In the genomic region with DNA sequence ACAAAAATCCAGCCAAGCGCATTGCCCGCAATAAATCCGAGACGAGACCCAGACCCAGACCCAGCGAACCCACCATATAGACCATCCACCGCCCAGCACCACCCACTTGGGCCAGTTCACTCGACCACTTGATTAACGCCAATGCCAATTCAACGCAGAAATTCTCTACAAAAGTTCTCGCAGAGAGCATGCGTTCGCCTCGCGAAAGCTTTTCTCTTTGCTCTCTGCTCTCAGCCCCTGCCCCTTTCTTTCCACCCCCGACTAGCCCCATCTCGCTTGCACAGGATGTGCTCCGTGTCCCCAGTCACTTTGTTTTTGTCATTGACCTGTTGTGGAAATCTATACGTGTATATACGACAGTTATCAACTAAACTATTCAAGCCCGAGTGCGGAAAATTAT, we compare ENCODE assay signal across 1 fruit fly cellular context.
TF ChIP-seq lines count a peak whose summit lies in the region.

No protein-coding gene starts in this region.

TF ChIP-seq in whole organism, embryonic, 481 proteins besides CTCF, POLR2A, EP300 and RAD21 (continued from another document):
- TF ChIP-seq en (GFP tag; optimal IDR thresholded peaks at IDR 0.05; lab: Kevin White, UChicago), result no peak
- TF ChIP-seq gsb-n (tag; optimal IDR thresholded peaks at IDR 0.05; lab: Kevin White, UChicago), result no peak
- peak; percentile 46 for TF ChIP-seq abd-A (tag; optimal IDR thresholded peaks at IDR 0.05; lab: Kevin White, UChicago)
- no peak for TF ChIP-seq B-H1 (GFP tag; IDR thresholded peaks at IDR 0.05; lab: Robert Waterston, UW)
- TF ChIP-seq sc (optimal IDR thresholded peaks at IDR 0.05; lab: Kevin White, UChicago), result no peak
- TF ChIP-seq sc (GFP tag; optimal IDR thresholded peaks at IDR 0.05; lab: Kevin White, UChicago), result no peak
- no peak for TF ChIP-seq amos (GFP tag; IDR thresholded peaks at IDR 0.05; lab: Robert Waterston, UW; ENCODE audit: partially characterized antibody)
- TF ChIP-seq row (GFP tag; IDR thresholded peaks at IDR 0.05; lab: Robert Waterston, UW), result no peak
- TF ChIP-seq Hsf (GFP tag; optimal IDR thresholded peaks at IDR 0.05; lab: Kevin White, UChicago), result no peak
- no peak for TF ChIP-seq Abd-B (GFP tag; optimal IDR thresholded peaks at IDR 0.05; lab: Kevin White, UChicago)
- no peak for TF ChIP-seq Neu2 (GFP tag; optimal IDR thresholded peaks at IDR 0.05; lab: Kevin White, UChicago; ENCODE audit: borderline replicate concordance)
- peak; percentile 80 for TF ChIP-seq scrt (GFP tag; optimal IDR thresholded peaks at IDR 0.05; lab: Kevin White, UChicago)
- no peak for TF ChIP-seq MBD-R2 (GFP tag; IDR thresholded peaks at IDR 0.05; lab: Robert Waterston, UW)
- TF ChIP-seq slp2 (GFP tag; optimal IDR thresholded peaks at IDR 0.05; lab: Kevin White, UChicago), result no peak
- no peak for TF ChIP-seq Blimp-1 (GFP tag; optimal IDR thresholded peaks at IDR 0.05; lab: Kevin White, UChicago)
- TF ChIP-seq Chrac-16 (GFP tag; optimal IDR thresholded peaks at IDR 0.05; lab: Kevin White, UChicago), result no peak
- TF ChIP-seq unc-4 (GFP tag; IDR thresholded peaks at IDR 0.05; lab: Robert Waterston, UW; ENCODE audit: partially characterized antibody), result no peak
- TF ChIP-seq CG2116 (GFP tag; optimal IDR thresholded peaks at IDR 0.05; lab: Kevin White, UChicago), result no peak
- no peak for TF ChIP-seq HHEX (GFP tag; optimal IDR thresholded peaks at IDR 0.05; lab: Kevin White, UChicago)
- TF ChIP-seq sisA (GFP tag; IDR thresholded peaks at IDR 0.05; lab: Robert Waterston, UW), result no peak
- no peak for TF ChIP-seq Doc2 (GFP tag; IDR thresholded peaks at IDR 0.05; lab: Robert Waterston, UW)
- TF ChIP-seq CG10209 (GFP tag; optimal IDR thresholded peaks at IDR 0.05; lab: Kevin White, UChicago), result no peak
- TF ChIP-seq peb (GFP tag; IDR thresholded peaks at IDR 0.05; lab: Robert Waterston, UW), result no peak
- TF ChIP-seq CG16863 (GFP tag; optimal IDR thresholded peaks at IDR 0.05; lab: Kevin White, UChicago), result no peak
- TF ChIP-seq Atf6 (GFP tag; IDR thresholded peaks at IDR 0.05; lab: Robert Waterston, UW), result no peak
- no peak for TF ChIP-seq dpn (GFP tag; optimal IDR thresholded peaks at IDR 0.05; lab: Kevin White, UChicago)
- TF ChIP-seq sens-2 (GFP tag; IDR thresholded peaks at IDR 0.05; lab: Robert Waterston, UW), result no peak
- TF ChIP-seq z (GFP tag; IDR thresholded peaks at IDR 0.05; lab: Robert Waterston, UW), result no peak
- no peak for TF ChIP-seq CG11085 (GFP tag; IDR thresholded peaks at IDR 0.05; lab: Robert Waterston, UW)
- no peak for TF ChIP-seq CG11695 (GFP tag; IDR thresholded peaks at IDR 0.05; lab: Robert Waterston, UW)
- TF ChIP-seq CG12942 (GFP tag; optimal IDR thresholded peaks at IDR 0.05; lab: Kevin White, UChicago), result no peak
- no peak for TF ChIP-seq CG2129 (GFP tag; IDR thresholded peaks at IDR 0.05; lab: Robert Waterston, UW; ENCODE audit: partially characterized antibody)
- TF ChIP-seq CG14050 (GFP tag; IDR thresholded peaks at IDR 0.05; lab: Robert Waterston, UW), result no peak
- TF ChIP-seq br (optimal IDR thresholded peaks at IDR 0.05; lab: Kevin White, UChicago), result no peak
- no peak for TF ChIP-seq CG7745 (tag; optimal IDR thresholded peaks at IDR 0.05; lab: Kevin White, UChicago)
- TF ChIP-seq corto (GFP tag; optimal IDR thresholded peaks at IDR 0.05; lab: Kevin White, UChicago), result no peak
- no peak for TF ChIP-seq sna (GFP tag; IDR thresholded peaks at IDR 0.05; lab: Robert Waterston, UW; ENCODE audit: partially characterized antibody)
- TF ChIP-seq Hmr (GFP tag; optimal IDR thresholded peaks at IDR 0.05; lab: Kevin White, UChicago), result no peak
- no peak for TF ChIP-seq Dad (GFP tag; optimal IDR thresholded peaks at IDR 0.05; lab: Kevin White, UChicago)
- TF ChIP-seq gcm (GFP tag; optimal IDR thresholded peaks at IDR 0.05; lab: Kevin White, UChicago), result no peak
- no peak for TF ChIP-seq knrl (GFP tag; IDR thresholded peaks at IDR 0.05; lab: Robert Waterston, UW; ENCODE audit: partially characterized antibody)
- TF ChIP-seq oc (tag; optimal IDR thresholded peaks at IDR 0.05; lab: Kevin White, UChicago), result no peak
- no peak for TF ChIP-seq CG11560 (tag; IDR thresholded peaks at IDR 0.05; lab: Robert Waterston, UW)
- 0 out of 3 replicates have a peak, but pooled peaks have one; percentile 18 for TF ChIP-seq CG34422 (GFP tag; IDR thresholded peaks at IDR 0.05; lab: Robert Waterston, UW)
- TF ChIP-seq CG4404 (GFP tag; IDR thresholded peaks at IDR 0.05; lab: Robert Waterston, UW), result 0 out of 2 replicates have a peak, but pooled peaks have one; percentile 15
- TF ChIP-seq CG12769 (tag; optimal IDR thresholded peaks at IDR 0.05; lab: Kevin White, UChicago), result no peak
- no peak for TF ChIP-seq CG4360 (GFP tag; IDR thresholded peaks at IDR 0.05; lab: Robert Waterston, UW)
- TF ChIP-seq MTF-1 (GFP tag; optimal IDR thresholded peaks at IDR 0.05; lab: Kevin White, UChicago; ENCODE audit: borderline replicate concordance), result no peak
- TF ChIP-seq NK7.1 (GFP tag; optimal IDR thresholded peaks at IDR 0.05; lab: Kevin White, UChicago), result no peak
- no peak for TF ChIP-seq Hr51 (GFP tag; optimal IDR thresholded peaks at IDR 0.05; lab: Kevin White, UChicago)
- TF ChIP-seq klu (GFP tag; IDR thresholded peaks at IDR 0.05; lab: Robert Waterston, UW), result no peak
- TF ChIP-seq Dref (GFP tag; IDR thresholded peaks at IDR 0.05; lab: Robert Waterston, UW), result 0 out of 2 replicates have a peak, but pooled peaks have one; percentile 22
- TF ChIP-seq dan (GFP tag; IDR thresholded peaks at IDR 0.05; lab: Robert Waterston, UW), result no peak
- no peak for TF ChIP-seq CG15696 (tag; optimal IDR thresholded peaks at IDR 0.05; lab: Kevin White, UChicago)
- no peak for TF ChIP-seq Mes4 (GFP tag; optimal IDR thresholded peaks at IDR 0.05; lab: Kevin White, UChicago)
- TF ChIP-seq Ptx1 (GFP tag; IDR thresholded peaks at IDR 0.05; lab: Robert Waterston, UW), result no peak
- no peak for TF ChIP-seq ara (GFP tag; IDR thresholded peaks at IDR 0.05; lab: Robert Waterston, UW)
- TF ChIP-seq gsb (GFP tag; IDR thresholded peaks at IDR 0.05; lab: Robert Waterston, UW), result no peak
- no peak for TF ChIP-seq E2f2 (GFP tag; IDR thresholded peaks at IDR 0.05; lab: Robert Waterston, UW)
- no peak for TF ChIP-seq Nf-YB (GFP tag; optimal IDR thresholded peaks at IDR 0.05; lab: Kevin White, UChicago)
- TF ChIP-seq ssp (GFP tag; IDR thresholded peaks at IDR 0.05; lab: Robert Waterston, UW), result no peak
- no peak for TF ChIP-seq Ada2b (GFP tag; IDR thresholded peaks at IDR 0.05; lab: Robert Waterston, UW)
- no peak for TF ChIP-seq kay (GFP tag; optimal IDR thresholded peaks at IDR 0.05; lab: Kevin White, UChicago)
- TF ChIP-seq CG43689 (GFP tag; IDR thresholded peaks at IDR 0.05; lab: Robert Waterston, UW), result no peak
- no peak for TF ChIP-seq phol (tag; optimal IDR thresholded peaks at IDR 0.05; lab: Kevin White, UChicago)
- TF ChIP-seq CG6765 (GFP tag; optimal IDR thresholded peaks at IDR 0.05; lab: Kevin White, UChicago), result no peak
- TF ChIP-seq Poxn (GFP tag; IDR thresholded peaks at IDR 0.05; lab: Robert Waterston, UW), result no peak
- no peak for TF ChIP-seq wdn (GFP tag; IDR thresholded peaks at IDR 0.05; lab: Robert Waterston, UW)
- no peak for TF ChIP-seq Max (GFP tag; optimal IDR thresholded peaks at IDR 0.05; lab: Kevin White, UChicago)
- TF ChIP-seq caup (GFP tag; optimal IDR thresholded peaks at IDR 0.05; lab: Kevin White, UChicago; ENCODE audit: severe bottlenecking), result no peak
- no peak for TF ChIP-seq CG31441 (GFP tag; IDR thresholded peaks at IDR 0.05; lab: Robert Waterston, UW)
- TF ChIP-seq seq (GFP tag; IDR thresholded peaks at IDR 0.05; lab: Robert Waterston, UW), result peak; percentile 52; the same call in 1 of the 2 replicates
- no peak for TF ChIP-seq ato (GFP tag; IDR thresholded peaks at IDR 0.05; lab: Robert Waterston, UW; ENCODE audit: partially characterized antibody)
- TF ChIP-seq danr (GFP tag; IDR thresholded peaks at IDR 0.05; lab: Robert Waterston, UW), result no peak
- no peak for TF ChIP-seq Med (GFP tag; lab: Kevin White, UChicago)
- TF ChIP-seq CG7556 (GFP tag; optimal IDR thresholded peaks at IDR 0.05; lab: Kevin White, UChicago), result no peak
- TF ChIP-seq Dll (GFP tag; IDR thresholded peaks at IDR 0.05; lab: Robert Waterston, UW; ENCODE audit: partially characterized antibody), result no peak
- TF ChIP-seq CG2199 (GFP tag; IDR thresholded peaks at IDR 0.05; lab: Robert Waterston, UW), result no peak
- TF ChIP-seq shn (GFP tag; optimal IDR thresholded peaks at IDR 0.05; lab: Kevin White, UChicago), result no peak
- no peak for TF ChIP-seq CG8359 (GFP tag; optimal IDR thresholded peaks at IDR 0.05; lab: Kevin White, UChicago; ENCODE audit: borderline replicate concordance)
- TF ChIP-seq Deaf1 (tag; optimal IDR thresholded peaks at IDR 0.05; lab: Kevin White, UChicago), result peak; percentile 22
- TF ChIP-seq chm (GFP tag; IDR thresholded peaks at IDR 0.05; lab: Robert Waterston, UW), result 0 out of 2 replicates have a peak, but pooled peaks have one; percentile 39
- no peak for TF ChIP-seq CG9437 (GFP tag; optimal IDR thresholded peaks at IDR 0.05; lab: Kevin White, UChicago)
- peak; percentile 35; the same call in 1 of the 2 replicates for TF ChIP-seq CG32767 (GFP tag; IDR thresholded peaks at IDR 0.05; lab: Robert Waterston, UW)
- TF ChIP-seq CG4424 (GFP tag; optimal IDR thresholded peaks at IDR 0.05; lab: Kevin White, UChicago), result no peak
- no peak for TF ChIP-seq Aef1 (GFP tag; IDR thresholded peaks at IDR 0.05; lab: Robert Waterston, UW)
- no peak for TF ChIP-seq usp (GFP tag; optimal IDR thresholded peaks at IDR 0.05; lab: Kevin White, UChicago)
- no peak for TF ChIP-seq Hmx (GFP tag; optimal IDR thresholded peaks at IDR 0.05; lab: Kevin White, UChicago)
